Worm (Caenorhabditis elegans) whole organism, L4 larva: ENCODE data around the gene Y97E10C.1.

Experiments
- F49E8.2 ChIP-seq: sonication (generic microtip); optimal IDR thresholded peaks from 2 replicates; lab custom pipeline; 2016; ENCODE audit warnings: missing compliant biosample characterization, mild to moderate bottlenecking, missing genetic modification characterization, borderline replicate concordance
- R02D3.7 ChIP-seq: fragments of 150-350 bp; sonication (generic microtip); optimal IDR thresholded peaks from 3 replicates; lab custom pipeline; 2014; ENCODE audit warnings: missing biosample characterization, missing genetic modification characterization
- Y105C5A.15 ChIP-seq: fragments of 200-800 bp; sonication (Bioruptor generic); IDR thresholded peaks from 2 replicates; pipeline ENCODE4 v1.3.6; 2022; ENCODE audit warnings: missing genetic modification characterization, missing compliant biosample characterization
- Y75B8A.6 ChIP-seq: fragments of 200-800 bp; sonication (Bioruptor generic); IDR thresholded peaks from 2 replicates; pipeline ENCODE4 v1.3.6; 2022; ENCODE audit warnings: missing genetic modification reagents, missing genetic modification characterization, missing compliant biosample characterization
- ZK337.2 ChIP-seq: fragments of 200-800 bp; sonication (Bioruptor generic); IDR thresholded peaks from 2 replicates; pipeline ENCODE4 v1.3.6; 2022; ENCODE audit warnings: missing genetic modification reagents, missing genetic modification characterization, missing compliant biosample characterization
- aha-1 ChIP-seq: fragments of 150-350 bp; peaks from one replicate; lab custom pipeline; 2014; ENCODE audit warnings: missing biosample characterization, missing genetic modification characterization
- ama-1 ChIP-seq: fragments of 150-350 bp; optimal IDR thresholded peaks from 2 replicates; lab custom pipeline; 2014; ENCODE audit warnings: inconsistent platforms, mixed read lengths
- arid-1 ChIP-seq: fragments of 200-800 bp; sonication (Bioruptor generic); conservative IDR thresholded peaks from 2 replicates; pipeline ENCODE4 v1.3.6; 2022; ENCODE audit warnings: missing genetic modification reagents, missing genetic modification characterization, missing compliant biosample characterization
- ceh-20 ChIP-seq: fragments of 200-800 bp; sonication (Bioruptor generic); IDR thresholded peaks from 2 replicates; pipeline ENCODE4 v1.3.6; 2022; ENCODE audit warnings: missing genetic modification reagents, missing genetic modification characterization, missing compliant biosample characterization
- ceh-28 ChIP-seq: fragments of 150-350 bp; optimal IDR thresholded peaks from 2 replicates; lab custom pipeline; 2014; ENCODE audit warnings: missing biosample characterization, missing genetic modification reagents, missing genetic modification characterization
- ceh-62 ChIP-seq: sonication (generic microtip); optimal IDR thresholded peaks from 2 replicates; lab custom pipeline; 2017; ENCODE audit warnings: missing biosample characterization, missing genetic modification characterization
- ces-1 ChIP-seq: fragments of 150-350 bp; sonication (generic microtip); optimal IDR thresholded peaks from 4 replicates; lab custom pipeline; 2014; ENCODE audit warnings: missing biosample characterization, missing genetic modification reagents, missing genetic modification characterization
- cey-2 ChIP-seq: sonication (generic microtip); optimal IDR thresholded peaks from 3 replicates; lab custom pipeline; 2017; ENCODE audit warnings: missing genetic modification characterization, mild to moderate bottlenecking, missing compliant biosample characterization, antibody characterized with exemption, borderline replicate concordance; ENCODE audit not compliant: insufficient read depth
- ctbp-1 ChIP-seq: fragments of 200-800 bp; sonication (Bioruptor generic); IDR thresholded peaks from 2 replicates; pipeline ENCODE4 v1.3.6; 2022; ENCODE audit warnings: missing genetic modification reagents, missing genetic modification characterization, missing compliant biosample characterization
- daf-16 ChIP-seq, 3 experiments: sonication (generic microtip); optimal IDR thresholded peaks; 2 replicates each; lab custom pipeline; 2016 to 2017; ENCODE audit warnings: missing genetic modification characterization in 3 of 3, missing genetic modification reagents in 3 of 3, mild to moderate bottlenecking in 2 of 3, missing compliant biosample characterization in 2 of 3, missing biosample characterization in 1 of 3, moderate library complexity in 1 of 3
- dmd-6 ChIP-seq: fragments of 200-800 bp; sonication (Bioruptor generic); IDR thresholded peaks from 2 replicates; pipeline ENCODE4 v1.3.6; 2022; ENCODE audit warnings: missing genetic modification reagents, missing genetic modification characterization, missing compliant biosample characterization
- dmd-8 ChIP-seq: fragments of 200-800 bp; sonication (Bioruptor generic); IDR thresholded peaks from 2 replicates; pipeline ENCODE4 v1.3.6; 2022; ENCODE audit warnings: missing genetic modification characterization, missing compliant biosample characterization
- dve-1 ChIP-seq: sonication (generic microtip); optimal IDR thresholded peaks from 2 replicates; lab custom pipeline; 2017; ENCODE audit warnings: antibody characterized with exemption, mild to moderate bottlenecking, missing genetic modification characterization, missing compliant biosample characterization; ENCODE audit not compliant: insufficient read depth
- egl-27 ChIP-seq: sonication (generic microtip); optimal IDR thresholded peaks from 3 replicates; lab custom pipeline; 2017; ENCODE audit warnings: missing biosample characterization, missing genetic modification reagents, missing genetic modification characterization
- egl-43 ChIP-seq: fragments of 200-800 bp; sonication (Bioruptor generic); IDR thresholded peaks from 2 replicates; pipeline ENCODE4 v1.3.6; 2022; ENCODE audit warnings: missing genetic modification reagents, missing genetic modification characterization, missing compliant biosample characterization
- lim-7 ChIP-seq: fragments of 200-800 bp; sonication (Bioruptor generic); IDR thresholded peaks from 2 replicates; pipeline ENCODE4 v1.3.6; 2022; ENCODE audit warnings: missing genetic modification characterization, missing compliant biosample characterization
- lin-1 ChIP-seq: fragments of 200-800 bp; sonication (Bioruptor generic); IDR thresholded peaks from 2 replicates; pipeline ENCODE4 v1.3.6; 2022; ENCODE audit warnings: missing genetic modification reagents, missing genetic modification characterization, missing compliant biosample characterization
- lin-38 ChIP-seq: fragments of 200-800 bp; sonication (Bioruptor generic); IDR thresholded peaks from 2 replicates; pipeline ENCODE4 v1.3.6; 2022; ENCODE audit warnings: missing genetic modification reagents, missing genetic modification characterization, missing compliant biosample characterization
- mdt-29 ChIP-seq: fragments of 200-800 bp; sonication (Bioruptor generic); IDR thresholded peaks from 2 replicates; pipeline ENCODE4 v1.3.6; 2022; ENCODE audit warnings: missing genetic modification reagents, missing genetic modification characterization, missing compliant biosample characterization
- mes-2 ChIP-seq: sonication (generic microtip); optimal IDR thresholded peaks from 2 replicates; lab custom pipeline; 2016; ENCODE audit warnings: missing genotype, mild to moderate bottlenecking, missing genetic modification characterization, missing compliant biosample characterization; ENCODE audit not compliant: poor library complexity, severe bottlenecking
- nhr-102 ChIP-seq: sonication (generic microtip); optimal IDR thresholded peaks from 2 replicates; lab custom pipeline; 2016; ENCODE audit warnings: mild to moderate bottlenecking, missing genetic modification characterization, moderate library complexity, missing compliant biosample characterization
- nhr-28 ChIP-seq: fragments of 150-350 bp; optimal IDR thresholded peaks from 2 replicates; lab custom pipeline; 2014; ENCODE audit warnings: missing biosample characterization, missing genetic modification characterization
- pha-4 ChIP-seq, 2 experiments: fragments of 150-350 bp in 1 of 2; fragments of 200-800 bp in 1 of 2; sonication (Bioruptor generic) in 1 of 2; IDR thresholded peaks in 1 of 2; optimal IDR thresholded peaks in 1 of 2; 2 replicates each; pipeline versions ENCODE4 v1.3.6 to Lab custom; 2014 to 2022; ENCODE audit warnings: missing genetic modification characterization in 2 of 2, missing genetic modification reagents in 2 of 2, missing biosample characterization in 1 of 2, missing compliant biosample characterization in 1 of 2
- rbr-2 ChIP-seq: sonication (generic microtip); optimal IDR thresholded peaks from 2 replicates; lab custom pipeline; 2016; ENCODE audit warnings: missing genotype, missing genetic modification characterization, missing compliant biosample characterization
- saeg-2 ChIP-seq: fragments of 200-800 bp; sonication (Bioruptor generic); IDR thresholded peaks from 2 replicates; pipeline ENCODE4 v1.3.6; 2022; ENCODE audit warnings: missing genetic modification reagents, missing genetic modification characterization, missing compliant biosample characterization
- sdz-12 ChIP-seq: fragments of 200-800 bp; sonication (Bioruptor generic); optimal IDR thresholded peaks from 2 replicates; lab custom pipeline; 2018; ENCODE audit warnings: mild to moderate bottlenecking, missing genetic modification characterization, missing compliant biosample characterization
- snpc-1.2 ChIP-seq: fragments of 200-800 bp; sonication (Bioruptor generic); IDR thresholded peaks from 2 replicates; pipeline ENCODE4 v1.3.6; 2022; ENCODE audit warnings: missing genetic modification reagents, missing genetic modification characterization, missing compliant biosample characterization
- snpc-4 ChIP-seq: fragments of 150-350 bp; optimal IDR thresholded peaks from 2 replicates; lab custom pipeline; 2014; ENCODE audit warnings: missing biosample characterization, missing genetic modification characterization
- spr-3 ChIP-seq: fragments of 200-800 bp; sonication (Bioruptor generic); optimal IDR thresholded peaks from 2 replicates; lab custom pipeline; 2018; ENCODE audit warnings: mild to moderate bottlenecking, missing genetic modification characterization, missing compliant biosample characterization
- unc-130 ChIP-seq: sonication (generic microtip); optimal IDR thresholded peaks from 2 replicates; lab custom pipeline; 2016; ENCODE audit warnings: missing genetic modification reagents, missing genetic modification characterization, missing compliant biosample characterization
- zag-1 ChIP-seq: fragments of 150-350 bp; optimal IDR thresholded peaks from 2 replicates; lab custom pipeline; 2014; ENCODE audit warnings: missing biosample characterization, missing genetic modification characterization
- zfp-3 ChIP-seq: fragments of 200-800 bp; sonication (Bioruptor generic); conservative IDR thresholded peaks from 2 replicates; pipeline ENCODE4 v1.3.6; 2022; ENCODE audit warnings: missing genetic modification reagents, missing genetic modification characterization, missing compliant biosample characterization
- ztf-7 ChIP-seq: fragments of 150-350 bp; optimal IDR thresholded peaks from 2 replicates; lab custom pipeline; 2014; ENCODE audit warnings: missing biosample characterization, missing genetic modification characterization

The Y97E10C.1 gene

DNA sequence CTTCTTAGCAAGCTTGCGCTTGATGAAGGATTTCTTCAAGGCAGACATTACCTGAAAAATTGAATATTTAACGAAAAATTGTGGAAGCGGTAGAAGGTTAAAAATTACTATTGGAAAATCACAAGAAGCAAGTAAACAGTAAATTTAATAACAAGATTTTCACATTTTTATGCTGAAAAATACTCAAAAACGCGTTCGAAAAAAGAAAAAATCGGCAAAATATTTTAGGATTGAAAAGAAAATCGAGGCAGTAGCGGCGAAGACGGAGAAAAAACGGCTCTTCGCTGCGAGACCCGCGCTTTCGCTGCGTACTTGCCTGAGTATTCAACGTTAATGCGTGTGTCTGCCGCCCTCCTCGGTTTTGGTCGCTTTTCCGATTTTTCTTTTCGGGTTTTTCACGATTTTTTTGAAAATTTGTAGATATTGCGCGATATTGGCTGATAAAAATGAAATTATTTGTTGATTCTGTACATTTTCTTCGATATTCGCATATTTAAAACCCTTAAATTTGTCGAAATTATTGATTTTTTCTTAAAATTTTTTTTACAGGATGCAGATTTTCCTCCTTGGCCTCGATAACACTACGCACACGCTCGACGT lies 47.5 kb downstream of the Y97E10C.1 start, which contains the start of the genes rpl-39 and rps-30 (continued):
- TF ChIP-seq aha-1 (tag; lab: Kevin White, UChicago) (peak; percentile 48), lim-7 (GFP tag; lab: Robert Waterston, UW) (no peak), rbr-2 (tag; lab: Kevin White, UChicago) (peak; percentile 82), zfp-3 (GFP tag; lab: Robert Waterston, UW) (no peak), lin-1 (GFP tag; lab: Robert Waterston, UW) (no peak)

- TF ChIP-seq dmd-8 (GFP tag; lab: Robert Waterston, UW) (0 out of 2 replicates have a peak, but pooled peaks have one; percentile 27), spr-3 (GFP tag; lab: Kevin White, UChicago) (no peak), R02D3.7 (tag; lab: Kevin White, UChicago) (no peak), daf-16 (GFP tag; optimal IDR thresholded peaks at IDR 0.05; lab: Kevin White, UChicago) (no peak), daf-16 (tag; optimal IDR thresholded peaks at IDR 0.05; lab: Kevin White, UChicago) (no peak), dmd-6 (GFP tag; lab: Robert Waterston, UW) (no peak), snpc-4 (tag; lab: Kevin White, UChicago) (no peak), ces-1 (no peak), mdt-29 (GFP tag; lab: Robert Waterston, UW) (0 out of 2 replicates have a peak, but pooled peaks have one; percentile 16), arid-1 (GFP tag; lab: Robert Waterston, UW) (0 out of 2 replicates have a peak, but pooled peaks have one; percentile 29), unc-130 (GFP tag; lab: Kevin White, UChicago) (no peak), snpc-1.2 (peak; percentile 12; the same call in 1 of the 2 replicates), ctbp-1 (no peak), cey-2 (no peak), ZK337.2 (no peak), ama-1 (lab: Kevin White, UChicago) (peak; percentile 60), Y75B8A.6 (GFP tag; lab: Robert Waterston, UW) (0 out of 2 replicates have a peak, but pooled peaks have one; percentile 42), Y105C5A.15 (GFP tag; lab: Robert Waterston, UW) (peak; percentile 35; the same call in 1 of the 2 replicates), sdz-12 (no peak), saeg-2 (GFP tag; lab: Robert Waterston, UW) (no peak), nhr-102 (tag; lab: Kevin White, UChicago) (no peak), ceh-62 (tag; lab: Kevin White, UChicago) (no peak), mes-2 (tag; lab: Kevin White, UChicago) (peak; percentile 4), lin-38 (GFP tag; lab: Robert Waterston, UW) (peak; percentile 29; the same call in 1 of the 2 replicates), dve-1 (tag; lab: Kevin White, UChicago) (no peak), egl-43 (no peak), ztf-7 (no peak)
Observed at ce11 chrV:7777098-7777497, 48.4 kb downstream of the Y97E10C.1 start, which contains the start of gene C26F1.3. Gene C26F1.3, plus strand, starts transcription at chrV:7777300.

DNA sequence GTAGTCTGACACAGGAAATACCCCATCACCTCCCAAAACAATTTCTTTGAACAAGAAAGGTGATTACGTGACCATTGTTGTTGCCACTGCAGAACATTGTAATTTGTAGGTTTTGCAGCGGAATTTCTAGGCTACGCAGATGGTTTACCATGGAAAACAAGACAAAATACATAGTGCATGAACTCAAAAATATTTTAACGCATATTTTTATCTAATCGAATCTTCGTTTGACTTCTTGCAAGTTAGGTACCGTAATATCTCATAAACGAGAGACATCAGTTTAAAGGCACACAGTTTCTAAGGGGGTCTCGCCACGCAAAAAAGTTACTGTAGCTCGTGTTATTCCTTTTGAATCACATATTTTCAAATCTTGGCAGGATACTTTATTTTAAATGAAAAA lies 50.3 kb downstream of the Y97E10C.1 start:
- TF ChIP-seq lin-38 (GFP tag; lab: Robert Waterston, UW) (peak; percentile 48; the same call in 1 of the 2 replicates), nhr-28 (tag; lab: Kevin White, UChicago) (peak; percentile 37), ceh-28 (tag; lab: Kevin White, UChicago) (no peak), zag-1 (tag; lab: Kevin White, UChicago) (no peak), ceh-20 (GFP tag; lab: Robert Waterston, UW) (no peak), egl-27 (tag; lab: Kevin White, UChicago) (no peak), F49E8.2 (peak; percentile 39), ceh-62 (tag; lab: Kevin White, UChicago) (no peak), aha-1 (tag; lab: Kevin White, UChicago) (peak; percentile 57), pha-4 (GFP tag; IDR thresholded peaks at IDR 0.05; lab: Robert Waterston, UW) (0 out of 2 replicates have a peak, but pooled peaks have one; percentile 12), pha-4 (tag; optimal IDR thresholded peaks at IDR 0.05; lab: Kevin White, UChicago) (no peak), rbr-2 (tag; lab: Kevin White, UChicago) (no peak)
